Worm (Caenorhabditis elegans): ENCODE data around the gene glr-2.

glr-2 gene

DNA sequence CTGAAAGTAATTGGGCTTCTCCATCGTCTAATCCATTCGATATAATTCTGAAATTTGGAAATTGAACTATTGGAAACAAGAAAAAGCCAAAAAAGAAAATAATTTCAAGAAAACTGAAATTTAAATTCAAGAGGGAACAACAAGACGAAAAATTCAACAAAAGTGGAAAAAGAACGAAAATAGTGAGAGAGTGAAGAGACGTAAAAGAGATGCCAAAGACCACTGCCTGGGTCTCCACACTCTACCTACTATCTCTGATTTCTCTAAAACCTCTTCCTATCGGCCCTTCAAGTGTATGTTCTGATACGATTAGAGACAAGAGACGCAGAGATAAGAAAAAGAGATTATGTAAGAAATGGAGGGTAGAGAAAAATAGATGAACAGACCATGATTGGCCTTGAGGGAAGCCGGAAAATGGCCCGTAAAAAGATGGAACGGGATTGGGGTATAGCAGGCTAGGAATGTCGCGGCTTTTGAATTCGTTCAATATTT lies 9.0 kb upstream of the glr-2 start, which contains the start of gene ogt-1 (continued):
- TF ChIP-seq rec-8 (tag; optimal IDR thresholded peaks at IDR 0.05) (no peak), efl-1 (GFP tag; optimal IDR thresholded peaks at IDR 0.05) (no peak), ama-1 (optimal IDR thresholded peaks at IDR 0.05) (no peak), ama-1 (GFP tag; optimal IDR thresholded peaks at IDR 0.05) (no peak), dpff-1 (tag; optimal IDR thresholded peaks at IDR 0.05) (no peak), ekl-4 (GFP tag; IDR thresholded peaks at IDR 0.05) (peak; percentile 69), nhr-80 (tag; optimal IDR thresholded peaks at IDR 0.05) (peak; percentile 4), Y95B8A.8 (GFP tag; IDR thresholded peaks at IDR 0.05) (no peak), F52B5.7 (tag; optimal IDR thresholded peaks at IDR 0.05) (no peak), atf-7 (tag; optimal IDR thresholded peaks at IDR 0.05) (peak; percentile 75), C17E4.6 (GFP tag; IDR thresholded peaks at IDR 0.05) (no peak), lin-40 (tag; optimal IDR thresholded peaks at IDR 0.05) (peak; percentile 84), hlh-26 (GFP tag; conservative IDR thresholded peaks at IDR 0.05) (no peak), F39B2.1 (GFP tag; IDR thresholded peaks at IDR 0.05) (no peak), B0019.2 (GFP tag; conservative IDR thresholded peaks at IDR 0.05) (no peak), lag-1 (GFP tag; IDR thresholded peaks at IDR 0.05) (no peak), die-1 (tag; optimal IDR thresholded peaks at IDR 0.05) (peak; percentile 15), nfya-2 (GFP tag; IDR thresholded peaks at IDR 0.05) (no peak), F33H1.4 (GFP tag; IDR thresholded peaks at IDR 0.05) (no peak), fkh-3 (tag; optimal IDR thresholded peaks at IDR 0.05) (no peak), Y53G8AR.9 (GFP tag; conservative IDR thresholded peaks at IDR 0.05) (0 out of 2 replicates have a peak, but pooled peaks have one; percentile 48), snpc-3.4 (tag; optimal IDR thresholded peaks at IDR 0.05) (peak; percentile 64), F49E8.2 (tag; optimal IDR thresholded peaks at IDR 0.05; ENCODE audit: insufficient read depth) (no peak), attf-5 (GFP tag; optimal IDR thresholded peaks at IDR 0.05) (peak; percentile 44), hmg-20 (GFP tag; IDR thresholded peaks at IDR 0.05) (no peak), egrh-3 (GFP tag; IDR thresholded peaks at IDR 0.05) (no peak; the same call in 1 of the 2 replicates), mel-28 (tag; optimal IDR thresholded peaks at IDR 0.05; ENCODE audit: borderline replicate concordance) (no peak), snpc-4 (GFP tag; optimal IDR thresholded peaks at IDR 0.05) (no peak), snpc-4 (tag; optimal IDR thresholded peaks at IDR 0.05) (peak in 2 of 4 experiments; percentile 56 to 69), madf-8 (GFP tag; conservative IDR thresholded peaks at IDR 0.05) (no peak), hmg-1.2 (GFP tag; IDR thresholded peaks at IDR 0.05) (peak; percentile 89), hlh-12 (tag; optimal IDR thresholded peaks at IDR 0.05) (no peak), lsy-27 (tag; optimal IDR thresholded peaks at IDR 0.05; ENCODE audit: borderline replicate concordance, insufficient read depth) (no peak), rpc-1 (optimal IDR thresholded peaks at IDR 0.05) (no peak), rpc-1 (tag; optimal IDR thresholded peaks at IDR 0.05) (no peak), lin-26 (GFP tag; IDR thresholded peaks at IDR 0.05) (no peak), mes-4 (tag; optimal IDR thresholded peaks at IDR 0.05) (no peak), K11D2.4 (GFP tag; IDR thresholded peaks at IDR 0.05) (peak; percentile 58; the same call in 1 of the 2 replicates), gei-17 (GFP tag; optimal IDR thresholded peaks at IDR 0.05) (peak; percentile 32), F55B11.4 (tag; optimal IDR thresholded peaks at IDR 0.05; ENCODE audit: borderline replicate concordance, insufficient read depth) (no peak), madf-10 (tag; optimal IDR thresholded peaks at IDR 0.05) (peak; percentile 5), sdz-38 (tag; optimal IDR thresholded peaks at IDR 0.05) (no peak)
